Worm (Caenorhabditis elegans): Measurements from ENCODE around the gene B0244.15.

DNA sequence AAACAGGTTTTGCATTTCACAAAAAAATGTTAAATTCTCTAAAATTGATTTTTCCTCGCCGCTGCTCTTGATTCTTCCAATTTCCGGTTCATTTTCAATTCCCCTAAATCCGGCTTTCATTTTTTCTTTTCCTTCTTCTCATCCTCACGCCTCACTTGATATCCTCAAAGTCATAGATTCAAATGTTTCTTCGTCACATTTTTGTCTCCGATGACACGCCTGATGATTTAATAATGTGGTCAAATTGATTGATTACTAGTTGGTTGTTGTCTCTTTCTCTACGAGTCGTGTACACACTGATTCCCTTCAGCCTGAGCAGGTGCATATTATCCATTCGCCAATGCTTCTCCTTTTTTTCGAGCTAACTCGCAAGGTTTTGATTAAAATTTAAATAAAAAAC is 21.7 kb upstream of the B0244.15 start:
- no peak for TF ChIP-seq nhr-76 (tag; optimal IDR thresholded peaks at IDR 0.05)
- no peak for TF ChIP-seq snpc-4 (tag; optimal IDR thresholded peaks at IDR 0.05)
- no peak for TF ChIP-seq unc-39 (tag; optimal IDR thresholded peaks at IDR 0.05)
- TF ChIP-seq lsy-2 (tag; optimal IDR thresholded peaks at IDR 0.05) = no peak
- TF ChIP-seq hlh-1 (tag; optimal IDR thresholded peaks at IDR 0.05) = no peak
- TF ChIP-seq ztf-11 (tag; optimal IDR thresholded peaks at IDR 0.05) = no peak
- TF ChIP-seq ces-1 (GFP tag; optimal IDR thresholded peaks at IDR 0.05) = peak; percentile 45
- TF ChIP-seq lin-32 (GFP tag; optimal IDR thresholded peaks at IDR 0.05) = no peak
- no peak for TF ChIP-seq mep-1 (tag; optimal IDR thresholded peaks at IDR 0.05)
- no peak for TF ChIP-seq ham-2 (GFP tag; optimal IDR thresholded peaks at IDR 0.05)
- TF ChIP-seq nhr-28 (tag; optimal IDR thresholded peaks at IDR 0.05) = no peak
- TF ChIP-seq unc-62 (GFP tag; optimal IDR thresholded peaks at IDR 0.05) = peak; percentile 75
- no peak for TF ChIP-seq lin-13 (tag; optimal IDR thresholded peaks at IDR 0.05)
